Worm (Caenorhabditis elegans): Measurements from ENCODE around the gene F20D6.15.

The F20D6.15 gene

DNA sequence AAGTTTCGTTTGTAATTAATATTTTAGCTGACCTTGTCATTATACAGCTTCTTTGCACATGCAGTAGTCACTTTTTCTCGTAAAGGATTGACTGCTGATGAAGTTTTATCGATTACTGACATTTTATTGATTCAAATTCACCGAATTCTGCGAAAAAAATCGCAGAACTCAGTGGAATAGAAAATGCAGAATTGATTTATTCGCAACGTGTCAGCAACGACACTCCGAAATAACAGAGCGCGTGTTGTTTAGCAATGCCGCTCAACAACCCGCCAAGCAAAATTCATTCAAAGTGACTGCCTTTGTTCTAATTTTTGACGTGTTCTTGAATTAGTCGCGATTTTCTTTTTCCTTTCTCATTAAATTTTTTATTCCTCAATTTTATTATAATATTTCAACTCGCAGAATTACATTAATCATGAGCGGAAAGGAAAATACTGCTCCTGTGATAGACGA lies 32.8 kb upstream of the F20D6.15 start, which contains the start of the genes cogc-6 and air-1:
TSS of gene cogc-6 (minus strand) at position 234 of the 456 bp plus-strand sequence.
TSS of gene air-1 (plus strand) at position 406 of the 456 bp plus-strand sequence.
- TF ChIP-seq sea-2 (GFP tag; IDR thresholded peaks at IDR 0.05) (no peak), efl-1 (GFP tag; optimal IDR thresholded peaks at IDR 0.05) (peak; percentile 36), ZK185.1 (tag; optimal IDR thresholded peaks at IDR 0.05; ENCODE audit: poor library complexity, severe bottlenecking) (no peak), cebp-2 (GFP tag; IDR thresholded peaks at IDR 0.05) (no peak), T26A5.8 (tag; optimal IDR thresholded peaks at IDR 0.05) (no peak), ccch-3 (GFP tag; optimal IDR thresholded peaks at IDR 0.05) (no peak), snpc-4 (GFP tag; optimal IDR thresholded peaks at IDR 0.05) (peak; percentile 11), snpc-4 (tag; optimal IDR thresholded peaks at IDR 0.05) (peak in 1 of 4 experiments; percentile 30), B0019.2 (GFP tag; conservative IDR thresholded peaks at IDR 0.05) (no peak), attf-3 (GFP tag; conservative IDR thresholded peaks at IDR 0.05) (peak; percentile 94)

DNA sequence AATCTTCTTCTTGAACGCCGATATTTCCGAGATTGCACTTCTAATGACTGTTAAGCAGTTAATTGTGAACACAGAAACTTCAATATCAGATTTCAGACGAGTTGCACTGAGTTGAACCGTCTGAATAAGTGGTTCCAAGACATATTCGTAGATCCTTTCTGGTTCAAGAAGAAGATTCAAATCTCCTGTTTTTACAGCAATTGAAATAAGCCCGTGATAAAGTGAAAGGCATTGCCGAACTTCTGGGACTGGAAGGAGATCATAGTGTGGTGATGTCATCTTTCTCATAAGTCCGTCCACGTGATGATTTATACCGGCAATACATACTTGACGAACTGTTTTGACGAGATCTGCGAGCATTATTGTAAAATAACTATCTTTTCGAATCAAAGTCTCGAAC lies 31.3 kb upstream of the F20D6.15 start:
- no peak for TF ChIP-seq sdz-38 (tag; optimal IDR thresholded peaks at IDR 0.05)
- no peak for TF ChIP-seq hsf-1 (GFP tag; IDR thresholded peaks at IDR 0.05)
- no peak for TF ChIP-seq T26A5.8 (tag; optimal IDR thresholded peaks at IDR 0.05)
- TF ChIP-seq bed-2 (GFP tag; IDR thresholded peaks at IDR 0.05) = no peak
- no peak for TF ChIP-seq Y53F4B.3 (GFP tag; IDR thresholded peaks at IDR 0.05)
- no peak for TF ChIP-seq hmg-1.2 (GFP tag; IDR thresholded peaks at IDR 0.05)
- TF ChIP-seq dox-1 (GFP tag; IDR thresholded peaks at IDR 0.05) = no peak
- TF ChIP-seq ztf-18 (tag; optimal IDR thresholded peaks at IDR 0.05) = no peak
- TF ChIP-seq ceh-40 (GFP tag; IDR thresholded peaks at IDR 0.05) = no peak
- no peak for TF ChIP-seq F33H1.4 (GFP tag; IDR thresholded peaks at IDR 0.05)
- no peak for TF ChIP-seq atf-7 (tag; optimal IDR thresholded peaks at IDR 0.05)

DNA sequence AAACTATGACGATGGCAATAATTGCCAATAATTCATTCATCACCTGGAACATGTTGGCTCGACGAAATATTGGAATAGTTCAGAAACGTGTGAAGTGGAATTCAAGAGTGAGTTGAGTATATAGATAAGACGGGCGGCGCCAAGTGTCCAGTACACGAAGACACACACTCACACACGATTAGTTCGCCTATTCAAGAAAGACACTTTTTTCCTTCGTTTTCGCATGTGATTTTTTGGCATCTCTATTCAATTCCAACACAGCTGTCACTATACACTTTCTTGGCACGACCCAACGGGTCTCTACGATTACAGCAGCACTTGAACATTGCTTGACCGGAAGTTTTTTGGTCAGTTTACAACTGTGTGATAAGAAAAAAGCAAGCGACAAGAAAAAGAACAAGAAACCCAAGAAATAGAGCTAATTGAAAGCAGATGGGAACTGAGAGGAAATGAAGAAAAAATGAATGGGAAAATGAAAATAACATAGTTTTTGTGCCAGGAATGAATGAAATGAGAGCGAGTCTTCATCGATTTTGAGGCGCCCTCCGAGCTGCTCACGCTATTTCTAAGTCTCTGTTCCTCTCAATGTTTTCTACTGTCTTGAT lies 29.5 kb upstream of the F20D6.15 start, which contains the start of gene K07C11.8:
TSS of gene K07C11.8 (minus strand) at position 224 of the 605 bp plus-strand sequence.
- TF ChIP-seq ceh-27 (GFP tag; optimal IDR thresholded peaks at IDR 0.05) (peak; percentile 35), let-607 (tag; optimal IDR thresholded peaks at IDR 0.05) (peak; percentile 13 to 74), cebp-1 (GFP tag; IDR thresholded peaks at IDR 0.05) (no peak), cebp-1 (tag; optimal IDR thresholded peaks at IDR 0.05) (peak; percentile 15), attf-3 (GFP tag; conservative IDR thresholded peaks at IDR 0.05) (no peak), snpc-4 (GFP tag; optimal IDR thresholded peaks at IDR 0.05) (no peak), snpc-4 (tag; optimal IDR thresholded peaks at IDR 0.05) (peak in 1 of 4 experiments; percentile 20), him-1 (tag; optimal IDR thresholded peaks at IDR 0.05) (no peak), atf-7 (tag; optimal IDR thresholded peaks at IDR 0.05) (peak; percentile 49), nhr-80 (tag; optimal IDR thresholded peaks at IDR 0.05) (peak; percentile 92), B0035.1 (tag; optimal IDR thresholded peaks at IDR 0.05) (no peak), ceh-91 (GFP tag; IDR thresholded peaks at IDR 0.05) (no peak), ets-4 (GFP tag; optimal IDR thresholded peaks at IDR 0.05) (peak; percentile 5), dox-1 (GFP tag; IDR thresholded peaks at IDR 0.05) (peak; percentile 35; the same call in 1 of the 2 replicates), sdz-38 (tag; optimal IDR thresholded peaks at IDR 0.05) (no peak), F22D6.2 (tag; optimal IDR thresholded peaks at IDR 0.05) (no peak)

DNA sequence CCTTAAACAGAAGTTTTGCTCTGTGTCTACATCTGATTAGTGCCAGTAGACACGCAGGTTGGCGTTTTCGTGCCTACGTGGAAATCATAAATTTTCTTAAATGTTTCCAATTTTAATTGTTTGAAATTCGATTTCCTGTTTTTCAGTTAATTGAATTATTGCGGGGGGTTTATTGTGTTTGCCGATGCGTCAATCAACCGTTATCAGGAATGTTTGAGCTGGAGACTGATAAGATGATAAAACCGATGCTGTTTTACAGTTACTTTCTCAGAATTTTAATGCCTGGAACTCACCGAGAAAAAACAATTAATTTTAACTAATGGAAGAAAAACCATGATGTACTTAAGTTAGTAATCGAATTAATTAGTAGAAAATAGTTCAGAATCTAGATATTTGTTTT lies 28.9 kb upstream of the F20D6.15 start:
- TF ChIP-seq snpc-4 (GFP tag; optimal IDR thresholded peaks at IDR 0.05) = no peak
- TF ChIP-seq snpc-4 (tag; optimal IDR thresholded peaks at IDR 0.05) = peak in 1 of 4 experiments; percentile 11
- TF ChIP-seq unc-62 (GFP tag; optimal IDR thresholded peaks at IDR 0.05) = no peak

DNA sequence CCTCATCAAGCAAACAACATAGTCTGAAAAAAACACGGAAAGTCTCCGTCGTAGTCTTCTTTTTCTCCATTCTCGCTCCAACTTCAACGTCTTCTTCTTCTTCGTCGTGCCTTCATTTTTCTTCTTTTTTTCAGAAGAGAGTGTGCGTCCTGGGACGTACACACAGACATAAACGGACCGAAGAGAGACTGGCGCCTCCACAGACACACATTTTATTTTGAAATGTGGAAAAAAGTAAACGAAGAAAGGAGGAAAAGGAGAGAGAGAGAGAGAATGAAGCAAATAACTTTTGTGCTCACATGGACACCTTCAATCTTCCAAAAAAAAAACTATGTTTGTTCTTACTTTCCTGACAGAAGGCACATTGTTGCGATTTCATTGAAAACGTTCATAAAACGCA lies 26.9 kb upstream of the F20D6.15 start:
- no peak for TF ChIP-seq bed-1 (GFP tag; IDR thresholded peaks at IDR 0.05)
- TF ChIP-seq somi-1 (GFP tag; optimal IDR thresholded peaks at IDR 0.05) = no peak
- no peak for TF ChIP-seq ceh-58 (GFP tag; IDR thresholded peaks at IDR 0.05)
- TF ChIP-seq cebp-1 (GFP tag; IDR thresholded peaks at IDR 0.05) = no peak
- peak; percentile 1 for TF ChIP-seq cebp-1 (tag; optimal IDR thresholded peaks at IDR 0.05)
- no peak for TF ChIP-seq hlh-26 (GFP tag; conservative IDR thresholded peaks at IDR 0.05)
